Fruit fly (Drosophila melanogaster) whole organism, embryonic: ENCODE measurements around the gene CG46310.
A peak's percentile ranks its signal among the peaks of the same experiment; 100 is the strongest.

ENCODE experiments used
- Aef1 ChIP-seq: fragments of 200-800 bp; sonication (Bioruptor generic); IDR thresholded peaks from 3 replicates; pipeline ENCODE4 v1.3.6; 2022; ENCODE audit warnings: missing biosample characterization, missing genetic modification characterization
- BEAF-32 ChIP-seq: fragments of 200-800 bp; sonication (Bioruptor generic); optimal IDR thresholded peaks from 3 replicates; lab custom pipeline; 2017; ENCODE audit warnings: missing biosample characterization, missing genetic modification characterization, mild to moderate bottlenecking, moderate library complexity, missing genetic modification reagents
- Bgb ChIP-seq: fragments of 200-800 bp; sonication (Bioruptor generic); IDR thresholded peaks from 2 replicates; pipeline ENCODE4 v1.3.6; 2022; ENCODE audit warnings: missing biosample characterization, missing genetic modification characterization; ENCODE audit not compliant: partially characterized antibody
- CG10147 ChIP-seq: fragments of 200-800 bp; sonication (Bioruptor generic); optimal IDR thresholded peaks from 2 replicates; lab custom pipeline; 2019; ENCODE audit warnings: missing biosample characterization, mild to moderate bottlenecking, missing genetic modification characterization, moderate library complexity
- CG12155 ChIP-seq: fragments of 200-800 bp; sonication (Bioruptor generic); optimal IDR thresholded peaks from 3 replicates; lab custom pipeline; 2016; ENCODE audit warnings: missing biosample characterization, missing genetic modification characterization
- CG12659 ChIP-seq: fragments of 200-800 bp; sonication (Bioruptor generic); optimal IDR thresholded peaks from 3 replicates; lab custom pipeline; 2017; ENCODE audit warnings: mild to moderate bottlenecking, missing biosample characterization, missing genetic modification reagents, missing genetic modification characterization
- CG13287 ChIP-seq: fragments of 200-800 bp; sonication (Bioruptor generic); IDR thresholded peaks from 2 replicates; pipeline ENCODE4 v1.3.6; 2022; ENCODE audit warnings: missing biosample characterization, missing genetic modification characterization; ENCODE audit not compliant: partially characterized antibody
- CG13424 ChIP-seq: fragments of 200-800 bp; sonication (Bioruptor generic); optimal IDR thresholded peaks from 2 replicates; lab custom pipeline; 2019; ENCODE audit warnings: missing biosample characterization, mild to moderate bottlenecking, missing genetic modification characterization, moderate library complexity
- CG15011 ChIP-seq: fragments of 200-800 bp; sonication (Bioruptor generic); optimal IDR thresholded peaks from 3 replicates; lab custom pipeline; 2018; ENCODE audit warnings: missing biosample characterization, mild to moderate bottlenecking, missing genetic modification characterization
- CG15601 ChIP-seq: fragments of 200-800 bp; sonication (Bioruptor generic); optimal IDR thresholded peaks from 3 replicates; lab custom pipeline; 2019; ENCODE audit warnings: missing biosample characterization, mild to moderate bottlenecking, missing genetic modification characterization, moderate library complexity
- CG1603 ChIP-seq: fragments of 200-800 bp; sonication (Bioruptor generic); optimal IDR thresholded peaks from 2 replicates; lab custom pipeline; 2019; ENCODE audit warnings: missing biosample characterization, mild to moderate bottlenecking, missing genetic modification characterization, moderate library complexity
- CG16813 ChIP-seq: fragments of 200-800 bp; sonication (Bioruptor generic); IDR thresholded peaks from 3 replicates; pipeline ENCODE4 v1.3.6; 2022; ENCODE audit warnings: missing biosample characterization, missing genetic modification characterization; ENCODE audit not compliant: partially characterized antibody
- CG17829 ChIP-seq: fragments of 200-800 bp; optimal IDR thresholded peaks from 2 replicates; lab custom pipeline; 2019; ENCODE audit warnings: missing biosample characterization, mild to moderate bottlenecking, missing genetic modification characterization, moderate library complexity
- CG18262 ChIP-seq: fragments of 200-800 bp; optimal IDR thresholded peaks from 3 replicates; lab custom pipeline; 2019; ENCODE audit warnings: missing biosample characterization, mild to moderate bottlenecking, missing genetic modification characterization, moderate library complexity
- CG2116 ChIP-seq: fragments of 200-800 bp; sonication (Bioruptor generic); optimal IDR thresholded peaks from 3 replicates; lab custom pipeline; 2018; ENCODE audit warnings: missing biosample characterization, mild to moderate bottlenecking, missing genetic modification characterization
- CG2712 ChIP-seq: fragments of 200-800 bp; optimal IDR thresholded peaks from 3 replicates; lab custom pipeline; 2019; ENCODE audit warnings: missing biosample characterization, mild to moderate bottlenecking, missing genetic modification characterization, moderate library complexity
- CG33213 ChIP-seq: fragments of 200-800 bp; sonication (Bioruptor generic); optimal IDR thresholded peaks from 3 replicates; lab custom pipeline; 2016; ENCODE audit warnings: missing biosample characterization, missing genetic modification characterization
- CG3847 ChIP-seq: fragments of 200-800 bp; sonication (Bioruptor generic); IDR thresholded peaks from 2 replicates; pipeline ENCODE4 v1.3.6; 2022; ENCODE audit warnings: missing biosample characterization, missing genetic modification characterization
- CG5245 ChIP-seq: fragments of 200-800 bp; sonication (Bioruptor generic); optimal IDR thresholded peaks from 3 replicates; lab custom pipeline; 2016; ENCODE audit warnings: missing biosample characterization, missing genetic modification characterization
- CG7271 ChIP-seq: fragments of 200-800 bp; sonication (Bioruptor generic); optimal IDR thresholded peaks from 2 replicates; lab custom pipeline; 2018; ENCODE audit warnings: missing biosample characterization, mild to moderate bottlenecking, missing genetic modification characterization, moderate library complexity
- CG8478 ChIP-seq: fragments of >200 bp; optimal IDR thresholded peaks from 2 replicates; lab custom pipeline; 2018
- CTCF ChIP-seq: fragments of 200-800 bp; sonication (Bioruptor generic); optimal IDR thresholded peaks from 2 replicates; lab custom pipeline; 2017; ENCODE audit warnings: missing biosample characterization, mild to moderate bottlenecking, missing genetic modification characterization, moderate library complexity
- Camta ChIP-seq: fragments of 200-800 bp; sonication (Bioruptor generic); optimal IDR thresholded peaks from 2 replicates; lab custom pipeline; 2016; ENCODE audit warnings: missing biosample characterization, missing genetic modification characterization
- D19A ChIP-seq: fragments of 200-800 bp; optimal IDR thresholded peaks from 3 replicates; lab custom pipeline; 2019; ENCODE audit warnings: missing biosample characterization, mild to moderate bottlenecking, missing genetic modification characterization, moderate library complexity
- Dll ChIP-seq: fragments of 200-800 bp; sonication (Bioruptor generic); IDR thresholded peaks from 4 replicates; pipeline ENCODE4 v1.3.6; 2022; ENCODE audit warnings: missing biosample characterization, missing genetic modification characterization; ENCODE audit not compliant: partially characterized antibody
- Dref ChIP-seq: fragments of 200-800 bp; sonication (Bioruptor generic); IDR thresholded peaks from 2 replicates; pipeline ENCODE4 v1.3.6; 2022; ENCODE audit warnings: missing biosample characterization, missing genetic modification characterization
- Ets97D ChIP-seq: fragments of 200-800 bp; sonication (Bioruptor generic); optimal IDR thresholded peaks from 3 replicates; lab custom pipeline; 2016; ENCODE audit warnings: missing biosample characterization, missing genetic modification characterization
- HLH4C ChIP-seq: fragments of 200-800 bp; sonication (Bioruptor generic); IDR thresholded peaks from 3 replicates; pipeline ENCODE4 v1.3.6; 2022; ENCODE audit warnings: missing biosample characterization, missing genetic modification characterization; ENCODE audit not compliant: partially characterized antibody
- HmgD ChIP-seq: fragments of 200-800 bp; sonication (Bioruptor generic); optimal IDR thresholded peaks from 3 replicates; lab custom pipeline; 2016; ENCODE audit warnings: missing biosample characterization, missing genetic modification characterization
- NC2β ChIP-seq: fragments of 200-800 bp; sonication (Bioruptor generic); optimal IDR thresholded peaks from 2 replicates; lab custom pipeline; 2016; ENCODE audit warnings: missing biosample characterization, missing genetic modification characterization
- Opbp ChIP-seq: fragments of 200-800 bp; sonication (Bioruptor generic); IDR thresholded peaks from 3 replicates; pipeline ENCODE4 v1.3.6; 2022; ENCODE audit warnings: missing biosample characterization, missing genetic modification characterization; ENCODE audit not compliant: partially characterized antibody
- Spps ChIP-seq: fragments of 200-800 bp; sonication (Bioruptor generic); optimal IDR thresholded peaks from 2 replicates; lab custom pipeline; 2018; ENCODE audit warnings: missing biosample characterization, mild to moderate bottlenecking, missing genetic modification characterization
- abd-A ChIP-seq: fragments of 200-800 bp; sonication (Bioruptor generic); optimal IDR thresholded peaks from 3 replicates; lab custom pipeline; 2019; ENCODE audit warnings: missing biosample characterization, mild to moderate bottlenecking, missing genetic modification characterization, moderate library complexity
- az2 ChIP-seq: fragments of 200-800 bp; sonication (Bioruptor generic); optimal IDR thresholded peaks from 3 replicates; lab custom pipeline; 2016; ENCODE audit warnings: missing biosample characterization, missing genetic modification characterization
- danr ChIP-seq: fragments of 200-800 bp; sonication (Bioruptor generic); IDR thresholded peaks from 2 replicates; pipeline ENCODE4 v1.3.6; 2022; ENCODE audit warnings: missing biosample characterization, missing genetic modification characterization
- dm ChIP-seq: fragments of 200-800 bp; sonication (Bioruptor generic); optimal IDR thresholded peaks from 3 replicates; lab custom pipeline; 2016; ENCODE audit warnings: missing biosample characterization, missing genetic modification characterization
- fd96Cb ChIP-seq: fragments of 200-800 bp; sonication (Bioruptor generic); optimal IDR thresholded peaks from 2 replicates; lab custom pipeline; 2018; ENCODE audit warnings: missing biosample characterization, mild to moderate bottlenecking, missing genetic modification characterization, moderate library complexity
- gfzf ChIP-seq: fragments of 200-800 bp; sonication (Bioruptor generic); optimal IDR thresholded peaks from 2 replicates; lab custom pipeline; 2016; ENCODE audit warnings: missing biosample characterization, mild to moderate bottlenecking, missing genetic modification characterization, moderate library complexity
- gt ChIP-seq: fragments of 200-800 bp; sonication (Bioruptor generic); IDR thresholded peaks from 2 replicates; pipeline ENCODE4 v1.3.6; 2022; ENCODE audit warnings: missing biosample characterization, missing genetic modification characterization
- lola ChIP-seq, 3 experiments: fragments of >200 bp in 2 of 3; fragments of 200-800 bp in 1 of 3; sonication (Bioruptor generic) in 1 of 3; optimal IDR thresholded peaks; 2 replicates each; lab custom pipeline; 2017 to 2019; ENCODE audit warnings: missing biosample characterization in 3 of 3, missing genetic modification characterization in 3 of 3, mild to moderate bottlenecking in 1 of 3, moderate library complexity in 1 of 3
- peb ChIP-seq: fragments of 200-800 bp; sonication (Bioruptor generic); IDR thresholded peaks from 2 replicates; pipeline ENCODE4 v1.3.6; 2022; ENCODE audit warnings: missing biosample characterization, missing genetic modification characterization
- scrt ChIP-seq: fragments of 200-800 bp; sonication (Bioruptor generic); optimal IDR thresholded peaks from 2 replicates; lab custom pipeline; 2018; ENCODE audit warnings: missing biosample characterization, mild to moderate bottlenecking, missing genetic modification characterization, moderate library complexity
- sd ChIP-seq: fragments of 200-800 bp; sonication (Bioruptor generic); optimal IDR thresholded peaks from 3 replicates; lab custom pipeline; 2018; ENCODE audit warnings: missing biosample characterization, mild to moderate bottlenecking, missing genetic modification characterization, moderate library complexity
- sima ChIP-seq: fragments of 200-800 bp; sonication (Bioruptor generic); optimal IDR thresholded peaks from 2 replicates; lab custom pipeline; 2016; ENCODE audit warnings: missing biosample characterization, missing genetic modification characterization
- slou ChIP-seq: fragments of 200-800 bp; sonication (Bioruptor generic); optimal IDR thresholded peaks from 3 replicates; lab custom pipeline; 2016; ENCODE audit warnings: missing biosample characterization, missing genetic modification characterization
- sob ChIP-seq: fragments of 200-800 bp; sonication (Bioruptor generic); IDR thresholded peaks from 2 replicates; pipeline ENCODE4 v1.3.6; 2022; ENCODE audit warnings: missing biosample characterization, missing genetic modification characterization
- stwl ChIP-seq: fragments of 200-800 bp; sonication (Bioruptor generic); optimal IDR thresholded peaks from 3 replicates; lab custom pipeline; 2018; ENCODE audit warnings: missing biosample characterization, mild to moderate bottlenecking, missing genetic modification characterization, moderate library complexity
- sug ChIP-seq: fragments of 200-800 bp; optimal IDR thresholded peaks from 2 replicates; lab custom pipeline; 2019; ENCODE audit warnings: missing biosample characterization, mild to moderate bottlenecking, missing genetic modification characterization, moderate library complexity
- tx ChIP-seq: fragments of 200-800 bp; sonication (Bioruptor generic); optimal IDR thresholded peaks from 2 replicates; lab custom pipeline; 2016; ENCODE audit warnings: missing biosample characterization, missing genetic modification characterization
- unpg ChIP-seq: fragments of 200-800 bp; sonication (Bioruptor generic); optimal IDR thresholded peaks from 3 replicates; lab custom pipeline; 2018; ENCODE audit warnings: missing biosample characterization, mild to moderate bottlenecking, missing genetic modification characterization, moderate library complexity
- zen2 ChIP-seq: fragments of 200-800 bp; sonication (Bioruptor generic); IDR thresholded peaks from 3 replicates; pipeline ENCODE4 v1.3.6; 2022; ENCODE audit warnings: missing biosample characterization, missing genetic modification characterization; ENCODE audit not compliant: partially characterized antibody

The CG46310 gene

DNA sequence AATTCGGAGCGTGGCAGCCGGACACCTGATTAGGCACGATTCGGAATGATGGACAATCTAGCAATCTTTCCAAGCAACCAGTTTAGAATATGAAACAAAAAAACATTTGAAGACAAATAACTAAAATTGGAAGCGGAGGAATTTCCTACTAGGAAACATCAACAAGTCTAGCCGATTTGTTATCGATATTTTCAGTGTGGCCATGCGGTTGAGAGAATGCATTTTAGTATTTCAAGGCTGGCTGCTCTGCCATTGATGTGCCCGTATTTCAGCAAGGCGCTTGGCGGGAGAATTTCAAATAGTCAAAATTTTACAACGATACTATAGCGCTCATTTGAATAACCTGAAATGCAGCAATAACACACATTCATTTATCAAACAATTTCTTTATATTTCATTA is 45.9 kb upstream of the CG46310 start, which contains the start of gene CG31457:
Gene CG31457, minus strand, starts transcription at position 186 of the 400 bp plus-strand sequence.
- TF ChIP-seq HmgD (GFP tag; lab: Kevin White, UChicago): peak; percentile 61
- TF ChIP-seq abd-A: no peak
- no peak for TF ChIP-seq CG7271
- TF ChIP-seq CG13424 (tag; lab: Kevin White, UChicago): no peak
- TF ChIP-seq CG1603 (tag; lab: Kevin White, UChicago): peak; percentile 82
- TF ChIP-seq slou: no peak
- peak; percentile 33 for TF ChIP-seq CG33213
- TF ChIP-seq CG8478: no peak
- TF ChIP-seq Spps (tag; lab: Kevin White, UChicago): no peak
- no peak for TF ChIP-seq tx (GFP tag; lab: Kevin White, UChicago)
- TF ChIP-seq CG10147: no peak
- TF ChIP-seq az2 (GFP tag; lab: Kevin White, UChicago): no peak
- no peak for TF ChIP-seq sug
- no peak for TF ChIP-seq CG15011
- TF ChIP-seq HLH4C (GFP tag; lab: Robert Waterston, UW): peak; percentile 69
- TF ChIP-seq Camta (GFP tag; lab: Kevin White, UChicago): no peak
- TF ChIP-seq dm: no peak
- peak; percentile 92 for TF ChIP-seq gfzf
- no peak for TF ChIP-seq lola (GFP tag; optimal IDR thresholded peaks at IDR 0.05; lab: Kevin White, UChicago)
- TF ChIP-seq CG16813 (GFP tag; lab: Robert Waterston, UW): peak; percentile 80
- no peak for TF ChIP-seq danr (GFP tag; lab: Robert Waterston, UW)
- TF ChIP-seq CG18262 (tag; lab: Kevin White, UChicago): peak; percentile 25
- TF ChIP-seq unpg (GFP tag; lab: Kevin White, UChicago): no peak
- peak; percentile 57 for TF ChIP-seq CTCF (GFP tag; lab: Kevin White, UChicago)
- TF ChIP-seq BEAF-32: peak; percentile 89
- TF ChIP-seq CG17829 (tag; lab: Kevin White, UChicago): peak; percentile 31
- peak; percentile 85 for TF ChIP-seq stwl (tag; lab: Kevin White, UChicago)
- TF ChIP-seq Bgb (GFP tag; lab: Robert Waterston, UW): peak; percentile 84
- TF ChIP-seq CG15601 (tag; lab: Kevin White, UChicago): peak; percentile 7
- TF ChIP-seq Ets97D (GFP tag; lab: Kevin White, UChicago): peak; percentile 64
- TF ChIP-seq Opbp: peak; percentile 81
- TF ChIP-seq sima (GFP tag; lab: Kevin White, UChicago): no peak
- peak; percentile 82 for TF ChIP-seq Dref (GFP tag; lab: Robert Waterston, UW)
- no peak for TF ChIP-seq CG12155 (GFP tag; lab: Kevin White, UChicago)
- peak; percentile 64 for TF ChIP-seq CG2116
- peak; percentile 19 for TF ChIP-seq CG2712
- TF ChIP-seq Aef1 (GFP tag; lab: Robert Waterston, UW): no peak
- TF ChIP-seq Dll (GFP tag; lab: Robert Waterston, UW): peak; percentile 87
- peak; percentile 93 for TF ChIP-seq CG13287 (GFP tag; lab: Robert Waterston, UW)
- TF ChIP-seq CG3847 (GFP tag; lab: Robert Waterston, UW): peak; percentile 32; the same call in 1 of the 2 replicates
- peak; percentile 90 for TF ChIP-seq sd
- TF ChIP-seq CG5245 (GFP tag; lab: Kevin White, UChicago): no peak
- no peak for TF ChIP-seq fd96Cb (tag; lab: Kevin White, UChicago)
- peak; percentile 45 for TF ChIP-seq CG12659 (GFP tag; lab: Kevin White, UChicago)
- TF ChIP-seq NC2β (GFP tag; lab: Kevin White, UChicago): no peak
- TF ChIP-seq zen2 (GFP tag; lab: Robert Waterston, UW): peak; percentile 50; the same call in 2 of the 3 replicates
- no peak for TF ChIP-seq peb (GFP tag; lab: Robert Waterston, UW)
- no peak for TF ChIP-seq D19A (tag; lab: Kevin White, UChicago)
- TF ChIP-seq gt (GFP tag; lab: Robert Waterston, UW): no peak
- peak; percentile 78 for TF ChIP-seq scrt (GFP tag; lab: Kevin White, UChicago)
- no peak for TF ChIP-seq sob
